Worm (Caenorhabditis elegans) whole organism, L2 larva: Measurements from ENCODE around the gene fbxa-90.

ENCODE experiments used
- C34F6.9 ChIP-seq: fragments of 150-350 bp; optimal IDR thresholded peaks from 2 replicates; lab custom pipeline; 2014; ENCODE audit warnings: missing biosample characterization, missing genetic modification characterization
- F13H6.1 ChIP-seq: sonication (generic microtip); optimal IDR thresholded peaks from 2 replicates; lab custom pipeline; 2016; ENCODE audit warnings: missing genetic modification characterization, missing compliant biosample characterization
- Y55F3AM.14 ChIP-seq: fragments of 200-800 bp; sonication (Bioruptor generic); optimal IDR thresholded peaks from 2 replicates; lab custom pipeline; 2018; ENCODE audit warnings: mild to moderate bottlenecking, missing genetic modification characterization, missing compliant biosample characterization
- ZK546.5 ChIP-seq: sonication (generic microtip); optimal IDR thresholded peaks from 2 replicates; lab custom pipeline; 2017; ENCODE audit warnings: missing biosample characterization, missing genetic modification characterization
- alr-1 ChIP-seq: fragments of 150-350 bp; optimal IDR thresholded peaks from 2 replicates; lab custom pipeline; 2014; ENCODE audit warnings: missing biosample characterization, missing genetic modification characterization
- blmp-1 ChIP-seq: sonication (generic microtip); optimal IDR thresholded peaks from 2 replicates; lab custom pipeline; 2017; ENCODE audit warnings: missing genetic modification characterization, mild to moderate bottlenecking, missing compliant biosample characterization, antibody characterized with exemption, moderate library complexity; ENCODE audit not compliant: insufficient read depth
- ceh-16 ChIP-seq: fragments of 150-350 bp; optimal IDR thresholded peaks from 2 replicates; lab custom pipeline; 2014; ENCODE audit warnings: missing biosample characterization, missing genetic modification characterization
- ceh-82 ChIP-seq: fragments of 150-350 bp; optimal IDR thresholded peaks from 2 replicates; lab custom pipeline; 2014; ENCODE audit warnings: missing biosample characterization, missing genetic modification characterization
- crh-2 ChIP-seq: sonication (generic microtip); optimal IDR thresholded peaks from 2 replicates; lab custom pipeline; 2017; ENCODE audit warnings: missing biosample characterization, missing genetic modification characterization
- dmd-4 ChIP-seq: sonication (generic microtip); optimal IDR thresholded peaks from 2 replicates; lab custom pipeline; 2017; ENCODE audit warnings: missing biosample characterization, missing genetic modification characterization
- elt-1 ChIP-seq: fragments of 150-350 bp; optimal IDR thresholded peaks from 2 replicates; lab custom pipeline; 2014; ENCODE audit warnings: missing biosample characterization, missing genetic modification characterization
- elt-3 ChIP-seq: sonication (generic microtip); optimal IDR thresholded peaks from 2 replicates; lab custom pipeline; 2017; ENCODE audit warnings: missing biosample characterization, missing genetic modification characterization
- fos-1 ChIP-seq: fragments of 150-350 bp; optimal IDR thresholded peaks from 2 replicates; lab custom pipeline; 2014; ENCODE audit warnings: missing biosample characterization, missing genetic modification characterization
- gmeb-1 ChIP-seq: fragments of 150-350 bp; optimal IDR thresholded peaks from 2 replicates; lab custom pipeline; 2014; ENCODE audit warnings: missing biosample characterization, missing genetic modification characterization
- lsy-2 ChIP-seq, 2 experiments: fragments of 150-350 bp in 1 of 2; sonication (generic microtip) in 1 of 2; optimal IDR thresholded peaks; 2 replicates each; lab custom pipeline; 2014 to 2017; ENCODE audit warnings: missing biosample characterization in 2 of 2, missing genetic modification characterization in 2 of 2
- mdl-1 ChIP-seq, 2 experiments: fragments of 150-350 bp in 1 of 2; sonication (generic microtip) in 1 of 2; optimal IDR thresholded peaks; 2 replicates each; lab custom pipeline; 2017; ENCODE audit warnings: missing biosample characterization in 2 of 2, missing genetic modification characterization in 2 of 2
- nhr-10 ChIP-seq: sonication (generic microtip); optimal IDR thresholded peaks from 2 replicates; lab custom pipeline; 2017; ENCODE audit warnings: missing biosample characterization, missing genetic modification characterization
- nhr-11 ChIP-seq: fragments of 150-350 bp; optimal IDR thresholded peaks from 2 replicates; lab custom pipeline; 2014; ENCODE audit warnings: missing biosample characterization, missing genetic modification characterization
- nhr-12 ChIP-seq: fragments of 150-350 bp; optimal IDR thresholded peaks from 2 replicates; lab custom pipeline; 2014; ENCODE audit warnings: missing biosample characterization, missing genetic modification characterization
- nhr-129 ChIP-seq: fragments of 150-350 bp; optimal IDR thresholded peaks from 2 replicates; lab custom pipeline; 2014; ENCODE audit warnings: missing biosample characterization, missing genetic modification characterization
- nhr-21 ChIP-seq: fragments of 150-350 bp; optimal IDR thresholded peaks from 2 replicates; lab custom pipeline; 2014; ENCODE audit warnings: missing biosample characterization, missing genetic modification characterization
- nhr-237 ChIP-seq: fragments of 150-350 bp; optimal IDR thresholded peaks from 2 replicates; lab custom pipeline; 2014; ENCODE audit warnings: missing biosample characterization, missing genetic modification characterization
- nhr-25 ChIP-seq: fragments of 150-350 bp; sonication (generic microtip); optimal IDR thresholded peaks from 3 replicates; lab custom pipeline; 2014; ENCODE audit warnings: missing biosample characterization, missing genetic modification characterization
- nhr-77 ChIP-seq: fragments of 150-350 bp; optimal IDR thresholded peaks from 2 replicates; lab custom pipeline; 2014; ENCODE audit warnings: missing biosample characterization, missing genetic modification characterization
- peb-1 ChIP-seq: fragments of 150-350 bp; optimal IDR thresholded peaks from 2 replicates; lab custom pipeline; 2014; ENCODE audit warnings: missing biosample characterization, missing genetic modification characterization
- skn-1 ChIP-seq: sonication (generic microtip); optimal IDR thresholded peaks from 2 replicates; lab custom pipeline; 2017; ENCODE audit warnings: missing biosample characterization, missing genetic modification characterization
- sma-3 ChIP-seq: sonication (generic microtip); optimal IDR thresholded peaks from 2 replicates; lab custom pipeline; 2016; ENCODE audit warnings: missing genetic modification reagents, missing genetic modification characterization, missing compliant biosample characterization
- sma-9 ChIP-seq, 2 experiments: fragments of 150-350 bp in 1 of 2; sonication (generic microtip) in 1 of 2; optimal IDR thresholded peaks; 2 replicates each; lab custom pipeline; 2014 to 2016; ENCODE audit warnings: missing genetic modification characterization in 2 of 2, mild to moderate bottlenecking in 1 of 2, missing biosample characterization in 1 of 2, missing compliant biosample characterization in 1 of 2, missing genetic modification reagents in 1 of 2, moderate library complexity in 1 of 2
- snpc-4 ChIP-seq: fragments of 150-350 bp; optimal IDR thresholded peaks from 2 replicates; lab custom pipeline; 2014; ENCODE audit warnings: missing biosample characterization, missing genetic modification characterization
- unc-55 ChIP-seq: fragments of 150-350 bp; sonication (generic microtip); optimal IDR thresholded peaks from 3 replicates; lab custom pipeline; 2014; ENCODE audit warnings: missing biosample characterization, missing genetic modification reagents, missing genetic modification characterization
- unc-62 ChIP-seq: fragments of 150-350 bp; optimal IDR thresholded peaks from 2 replicates; lab custom pipeline; 2014; ENCODE audit warnings: missing biosample characterization, missing genetic modification reagents, missing genetic modification characterization
- ztf-1 ChIP-seq: fragments of 200-800 bp; sonication (Bioruptor generic); conservative IDR thresholded peaks from 2 replicates; pipeline ENCODE4 v1.3.6; 2022; ENCODE audit warnings: missing genetic modification characterization, missing compliant biosample characterization
- ztf-11 ChIP-seq: sonication (generic microtip); optimal IDR thresholded peaks from 2 replicates; lab custom pipeline; 2017; ENCODE audit warnings: missing biosample characterization, missing genetic modification characterization

fbxa-90 gene

DNA sequence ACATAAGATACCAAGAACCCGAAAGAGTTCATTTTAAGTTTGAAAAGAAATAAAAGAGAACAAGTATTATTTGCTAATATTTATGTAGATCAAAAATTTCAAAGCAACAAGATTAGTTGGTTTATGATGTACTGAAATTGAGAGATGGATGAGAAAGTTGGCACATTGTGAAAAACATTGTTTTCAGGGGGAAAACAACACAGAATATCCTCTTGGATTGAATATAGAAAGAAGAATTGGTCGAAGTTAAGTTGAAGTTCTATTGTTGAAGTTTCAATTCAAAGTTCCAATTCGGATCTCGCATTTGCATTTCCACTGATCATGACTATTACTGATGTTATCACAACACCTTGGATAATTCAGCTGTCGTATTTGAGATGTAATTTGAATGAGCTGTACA lies 34.0 kb downstream of the fbxa-90 start:
- TF ChIP-seq ceh-16 (tag; lab: Kevin White, UChicago) (no peak), sma-9 (GFP tag; optimal IDR thresholded peaks at IDR 0.05; lab: Kevin White, UChicago) (no peak), sma-9 (tag; optimal IDR thresholded peaks at IDR 0.05; lab: Kevin White, UChicago) (no peak), Y55F3AM.14 (GFP tag; lab: Kevin White, UChicago) (no peak), ztf-11 (tag; lab: Kevin White, UChicago) (no peak), nhr-11 (no peak)

DNA sequence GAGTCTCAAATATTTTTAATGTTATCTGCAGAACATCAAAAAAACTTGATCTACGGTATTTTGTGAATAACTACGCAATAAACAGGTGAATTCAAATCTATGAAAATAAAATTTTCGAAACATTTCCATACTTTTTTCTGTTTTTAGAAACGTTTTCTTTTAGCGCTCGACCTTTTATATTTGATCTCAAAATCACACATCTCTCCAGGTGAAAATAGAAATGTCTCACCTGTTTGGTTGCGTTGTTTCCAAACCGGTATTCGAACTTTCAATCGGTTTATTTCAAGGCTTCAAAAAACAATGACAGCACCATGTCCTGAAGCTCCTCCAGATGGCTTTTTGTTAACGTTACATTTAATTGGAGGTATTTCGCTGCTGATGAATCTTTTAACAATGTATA lies 34.6 kb downstream of the fbxa-90 start, which contains the start of gene sri-9:
sri-9 (plus strand) TSS at position 301 of the 400 bp plus-strand sequence.
- TF ChIP-seq nhr-77 (tag; lab: Kevin White, UChicago) (no peak), elt-1 (tag; lab: Kevin White, UChicago) (no peak), sma-3 (no peak), snpc-4 (tag; lab: Kevin White, UChicago) (no peak), ztf-11 (tag; lab: Kevin White, UChicago) (no peak), nhr-21 (tag; lab: Kevin White, UChicago) (no peak), C34F6.9 (no peak), nhr-12 (tag; lab: Kevin White, UChicago) (no peak), skn-1 (tag; lab: Kevin White, UChicago) (no peak), fos-1 (tag; lab: Kevin White, UChicago) (no peak), alr-1 (tag; lab: Kevin White, UChicago) (no peak), F13H6.1 (tag; lab: Kevin White, UChicago) (no peak), ZK546.5 (tag; lab: Kevin White, UChicago) (no peak)

DNA sequence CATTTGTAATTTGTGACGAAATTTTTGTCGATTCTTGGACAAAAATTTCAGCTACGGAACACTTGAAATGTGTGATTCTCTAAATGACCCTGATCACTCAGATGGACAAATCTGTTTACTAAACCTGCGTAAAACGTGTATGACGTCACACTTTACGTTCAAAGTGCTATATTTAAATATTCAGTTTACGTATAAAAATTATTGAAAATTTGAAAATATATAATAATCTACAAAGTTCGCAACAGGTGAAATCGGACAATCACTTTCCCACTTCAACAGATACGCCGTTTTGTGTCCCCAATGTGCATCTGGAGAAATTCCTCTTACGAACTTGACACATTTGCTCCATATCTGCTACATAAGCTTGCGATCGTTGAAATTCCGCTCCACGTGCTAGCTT lies 38.6 kb downstream of the fbxa-90 start, which contains the start of gene srh-131:
srh-131 (plus strand) TSS at position 301 of the 400 bp plus-strand sequence.
- TF ChIP-seq unc-55 (no peak), gmeb-1 (tag; lab: Kevin White, UChicago) (no peak), ceh-16 (tag; lab: Kevin White, UChicago) (no peak), nhr-21 (tag; lab: Kevin White, UChicago) (no peak), nhr-25 (tag; lab: Kevin White, UChicago) (no peak), peb-1 (tag; lab: Kevin White, UChicago) (no peak), lsy-2 (tag; optimal IDR thresholded peaks at IDR 0.05; lab: Kevin White, UChicago) (no peak), crh-2 (tag; lab: Kevin White, UChicago) (no peak), elt-3 (tag; lab: Kevin White, UChicago) (no peak), ztf-1 (no peak), F13H6.1 (tag; lab: Kevin White, UChicago) (no peak)
- TF ChIP-seq, all 48 proteins: peak for 0

DNA sequence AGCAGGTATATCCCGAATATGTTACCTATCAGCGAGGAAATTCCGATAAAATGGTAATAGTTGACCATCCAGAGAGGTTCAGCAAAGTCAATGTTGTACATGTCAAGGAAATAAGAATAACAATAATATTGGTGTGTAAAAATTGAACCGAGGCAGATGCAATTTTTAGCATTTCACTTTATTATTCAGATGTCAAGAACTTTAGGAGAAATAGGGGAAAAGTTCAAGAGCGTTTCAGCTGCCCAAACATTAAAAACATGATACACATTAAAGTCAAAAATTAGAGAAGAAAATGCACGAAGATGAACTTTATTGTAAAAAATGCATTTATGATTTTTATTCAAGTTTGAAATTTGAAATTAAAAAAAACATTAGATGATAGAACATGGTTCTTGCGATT lies 41.7 kb downstream of the fbxa-90 start, which contains the start of gene sri-69:
sri-69 (minus strand) TSS at position 101 of the 400 bp plus-strand sequence.
- no peak for TF ChIP-seq fos-1 (tag; lab: Kevin White, UChicago)
- no peak for TF ChIP-seq sma-3
- no peak for TF ChIP-seq Y55F3AM.14 (GFP tag; lab: Kevin White, UChicago)
- no peak for TF ChIP-seq mdl-1 (tag; optimal IDR thresholded peaks at IDR 0.05; lab: Kevin White, UChicago)
- TF ChIP-seq nhr-129 (tag; lab: Kevin White, UChicago) = no peak
- no peak for TF ChIP-seq nhr-25 (tag; lab: Kevin White, UChicago)

DNA sequence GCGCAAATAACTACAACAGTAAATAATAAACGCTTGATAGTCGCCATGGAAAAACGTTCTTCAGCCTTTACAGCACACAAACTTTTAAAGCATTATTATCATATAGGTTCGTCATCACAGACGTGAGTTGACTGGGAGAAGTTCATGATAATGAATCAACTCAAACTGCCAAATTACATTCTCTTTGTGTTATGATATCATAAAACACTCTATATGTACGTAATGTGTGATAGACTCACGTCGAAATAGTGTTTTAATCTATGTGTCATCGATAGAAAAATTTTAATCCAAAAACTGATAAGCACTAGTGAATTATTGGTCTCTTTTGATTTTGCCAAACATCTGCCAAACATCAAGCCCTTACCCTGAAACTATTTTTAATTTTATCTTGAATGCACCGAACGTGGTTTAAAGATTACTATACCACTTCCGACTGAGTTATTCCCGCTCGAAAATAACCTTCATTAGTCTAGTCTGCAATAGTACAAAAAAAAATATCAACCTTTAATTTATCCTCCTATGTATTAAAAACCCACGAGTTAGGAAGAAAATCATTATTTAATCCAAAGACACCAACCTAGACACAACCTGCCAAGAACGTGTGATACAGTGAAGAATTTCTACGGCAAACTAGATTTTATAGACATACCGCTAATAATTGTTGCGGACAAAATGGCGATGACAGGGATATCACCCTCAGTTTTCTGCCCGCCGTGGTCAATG lies 42.9 kb downstream of the fbxa-90 start, which contains the start of the genes clc-12 and clec-240:
clc-12 (minus strand) TSS at position 47 of the 723 bp plus-strand sequence.
clec-240 (plus strand) TSS at position 673 of the 723 bp plus-strand sequence.
- TF ChIP-seq fos-1 (tag; lab: Kevin White, UChicago) = peak; percentile 49
- TF ChIP-seq peb-1 (tag; lab: Kevin White, UChicago) = no peak
- TF ChIP-seq C34F6.9 = no peak
- TF ChIP-seq elt-1 (tag; lab: Kevin White, UChicago) = no peak

DNA sequence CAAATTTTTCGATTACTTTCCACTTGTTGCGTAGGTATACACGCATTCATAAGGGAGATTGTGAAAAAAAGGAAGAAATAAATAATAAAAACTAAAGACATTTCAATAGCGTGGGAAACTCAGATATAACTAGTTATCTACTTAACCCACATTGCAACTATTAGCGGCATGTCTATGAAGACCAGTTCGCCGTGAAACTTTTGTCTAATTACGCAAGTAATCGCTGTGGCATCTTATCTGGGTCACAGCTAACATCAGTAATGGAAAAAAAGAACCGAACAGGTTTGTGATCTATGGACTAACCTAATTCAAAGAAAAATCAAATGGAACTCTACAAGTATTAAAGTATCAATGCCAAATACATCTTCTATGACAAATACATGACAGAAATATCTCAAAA lies 46.6 kb downstream of the fbxa-90 start, which contains the start of gene clec-241:
clec-241 (minus strand) TSS at position 101 of the 400 bp plus-strand sequence.
- no peak for TF ChIP-seq peb-1 (tag; lab: Kevin White, UChicago)
- TF ChIP-seq ceh-82 (tag; lab: Kevin White, UChicago) = no peak
- no peak for TF ChIP-seq nhr-77 (tag; lab: Kevin White, UChicago)
- TF ChIP-seq mdl-1 (tag; optimal IDR thresholded peaks at IDR 0.05; lab: Kevin White, UChicago) = no peak
- TF ChIP-seq ZK546.5 (tag; lab: Kevin White, UChicago) = no peak
- no peak for TF ChIP-seq unc-62 (GFP tag; lab: Kevin White, UChicago)
- TF ChIP-seq nhr-11 = no peak
- TF ChIP-seq F13H6.1 (tag; lab: Kevin White, UChicago) = no peak
- TF ChIP-seq alr-1 (tag; lab: Kevin White, UChicago) = no peak
- TF ChIP-seq blmp-1 = no peak
- TF ChIP-seq ceh-16 (tag; lab: Kevin White, UChicago) = no peak
- no peak for TF ChIP-seq crh-2 (tag; lab: Kevin White, UChicago)
- TF ChIP-seq snpc-4 (tag; lab: Kevin White, UChicago) = no peak
- TF ChIP-seq fos-1 (tag; lab: Kevin White, UChicago) = no peak
- no peak for TF ChIP-seq ztf-1
- TF ChIP-seq nhr-10 (tag; lab: Kevin White, UChicago) = no peak
- TF ChIP-seq dmd-4 (tag; lab: Kevin White, UChicago) = no peak
- no peak for TF ChIP-seq gmeb-1 (tag; lab: Kevin White, UChicago)
- no peak for TF ChIP-seq nhr-237 (tag; lab: Kevin White, UChicago)
